Fruit fly (Drosophila melanogaster) whole organism: ENCODE data around the gene Dnaaf5.

Experiments used
- CG8478 ChIP-seq: fragments of >200 bp; optimal IDR thresholded peaks from 2 replicates; lab custom pipeline; 2018; ENCODE audit warnings: inconsistent platforms
- Dll ChIP-seq: fragments of >200 bp; optimal IDR thresholded peaks from 2 replicates; lab custom pipeline; 2017
- EcR ChIP-seq, 2 experiments: fragments of >200 bp; optimal IDR thresholded peaks; 2 replicates each; lab custom pipeline; 2017; ENCODE audit warnings: missing biosample characterization in 2 of 2, missing genetic modification characterization in 2 of 2, missing genetic modification reagents in 2 of 2
- pan ChIP-seq: fragments of >200 bp; optimal IDR thresholded peaks from 2 replicates; lab custom pipeline; 2017
- psq ChIP-seq: fragments of >200 bp; optimal IDR thresholded peaks from 2 replicates; lab custom pipeline; 2017
- usp ChIP-seq: fragments of >200 bp; optimal IDR thresholded peaks from 2 replicates; lab custom pipeline; 2017; ENCODE audit warnings: missing biosample characterization, missing genetic modification characterization, mixed read lengths

DNA sequence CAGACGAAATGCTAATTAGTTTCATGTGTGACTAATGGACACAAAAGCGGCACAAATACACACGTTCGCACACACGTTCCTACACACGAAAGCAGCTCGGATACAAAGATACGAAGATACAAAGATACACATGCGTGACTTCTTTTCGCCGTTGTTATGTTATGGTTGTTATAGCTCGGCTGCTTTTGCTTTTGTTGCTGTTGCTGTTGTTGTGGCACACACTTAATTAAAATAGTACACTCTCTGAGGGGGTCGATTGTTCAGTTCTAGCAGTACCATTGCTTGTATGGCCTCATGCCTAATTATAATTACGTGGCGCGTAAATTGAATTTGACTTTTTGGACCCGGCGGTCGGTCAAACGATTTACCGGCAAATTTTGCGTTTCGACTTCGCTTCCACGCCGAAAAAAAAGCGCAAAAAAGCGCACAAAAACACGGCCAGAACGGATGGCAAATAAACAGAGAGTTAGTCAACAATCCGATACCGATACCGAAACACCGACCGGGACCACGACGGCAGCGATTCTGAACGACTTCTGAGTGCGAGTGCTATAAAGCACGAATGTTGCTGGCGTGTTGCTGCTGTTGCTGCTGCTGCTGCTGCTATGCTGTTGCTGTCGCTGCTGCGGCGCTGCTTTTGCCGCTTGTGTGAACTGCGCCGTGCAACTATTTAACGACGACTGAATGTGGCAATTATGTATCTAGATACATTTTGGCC is 8.1 kb upstream of the Dnaaf5 start:
- TF ChIP-seq Dll (lab: Kevin White, UChicago) (peak; percentile 33), EcR (GFP tag; optimal IDR thresholded peaks at IDR 0.05; lab: Kevin White, UChicago) (no peak), usp (GFP tag; lab: Kevin White, UChicago) (no peak), CG8478 (lab: Kevin White, UChicago) (no peak), psq (lab: Kevin White, UChicago) (no peak), pan (lab: Kevin White, UChicago) (no peak)
